Worm (Caenorhabditis elegans): ENCODE data around the gene syx-3.

Gene syx-3

DNA sequence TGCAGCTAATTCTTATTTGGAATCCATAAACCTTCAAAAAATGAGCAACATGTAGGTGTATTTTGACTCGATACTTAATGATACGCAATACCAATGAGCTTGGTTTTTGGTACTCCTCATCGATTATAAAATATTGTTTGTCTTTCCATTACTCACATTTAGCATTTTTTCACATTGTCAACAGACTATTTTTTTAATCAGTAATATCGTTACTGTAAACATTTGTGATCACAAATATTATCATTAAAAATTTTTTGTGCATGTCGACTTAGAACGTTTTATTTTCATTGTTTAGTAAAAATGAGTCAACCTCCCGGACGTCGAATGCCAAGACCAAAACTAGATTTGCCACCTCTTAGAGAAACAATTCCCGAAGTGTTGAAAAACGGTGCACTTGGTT lies 28.4 kb downstream of the syx-3 start, which contains the start of gene sek-5:
Gene sek-5 (plus strand): TSS at position 301 of the 400 bp plus-strand sequence.
- TF ChIP-seq unc-62 (GFP tag; optimal IDR thresholded peaks at IDR 0.05) (no peak), zip-8 (tag; optimal IDR thresholded peaks at IDR 0.05) (no peak), mab-5 (tag; optimal IDR thresholded peaks at IDR 0.05) (no peak), lin-32 (GFP tag; optimal IDR thresholded peaks at IDR 0.05) (no peak), ztf-11 (tag; optimal IDR thresholded peaks at IDR 0.05) (no peak), hlh-1 (tag; optimal IDR thresholded peaks at IDR 0.05) (no peak), drap-1 (GFP tag; optimal IDR thresholded peaks at IDR 0.05) (no peak), flh-1 (GFP tag; optimal IDR thresholded peaks at IDR 0.05) (no peak), mls-2 (tag; optimal IDR thresholded peaks at IDR 0.05) (no peak), nhr-237 (tag; optimal IDR thresholded peaks at IDR 0.05) (no peak), mep-1 (tag; optimal IDR thresholded peaks at IDR 0.05) (no peak), ceh-83 (GFP tag; optimal IDR thresholded peaks at IDR 0.05) (no peak), sptf-1 (tag; optimal IDR thresholded peaks at IDR 0.05) (no peak), elt-3 (tag; optimal IDR thresholded peaks at IDR 0.05) (no peak), sem-2 (GFP tag; optimal IDR thresholded peaks at IDR 0.05) (no peak), blmp-1 (tag; optimal IDR thresholded peaks at IDR 0.05) (no peak), nhr-12 (tag; optimal IDR thresholded peaks at IDR 0.05) (no peak), M03D4.4 (tag; optimal IDR thresholded peaks at IDR 0.05) (no peak)

ce11 chrX:5382778-5383177 lies 33.9 kb downstream of the syx-3 start:
- TF ChIP-seq bed-3 (GFP tag; optimal IDR thresholded peaks at IDR 0.05): no peak

ce11 chrX:5386558-5386957 lies 37.7 kb downstream of the syx-3 start, which contains the start of gene kcnl-3:
Gene kcnl-3 (plus strand): TSS chrX:5386858.
- TF ChIP-seq nhr-76 (tag; optimal IDR thresholded peaks at IDR 0.05) (no peak), M03D4.4 (tag; optimal IDR thresholded peaks at IDR 0.05) (no peak), lin-13 (tag; optimal IDR thresholded peaks at IDR 0.05) (no peak), mab-5 (tag; optimal IDR thresholded peaks at IDR 0.05) (no peak), lsy-2 (tag; optimal IDR thresholded peaks at IDR 0.05) (no peak), unc-120 (tag; optimal IDR thresholded peaks at IDR 0.05; ENCODE audit: poor library complexity, severe bottlenecking) (no peak), drap-1 (GFP tag; optimal IDR thresholded peaks at IDR 0.05) (no peak), unc-39 (tag; optimal IDR thresholded peaks at IDR 0.05) (no peak), elt-1 (tag; optimal IDR thresholded peaks at IDR 0.05; ENCODE audit: borderline replicate concordance, insufficient read depth) (no peak), mep-1 (tag; optimal IDR thresholded peaks at IDR 0.05) (no peak), unc-62 (GFP tag; optimal IDR thresholded peaks at IDR 0.05) (no peak), nhr-2 (tag; optimal IDR thresholded peaks at IDR 0.05) (no peak), sem-2 (GFP tag; optimal IDR thresholded peaks at IDR 0.05) (no peak), nhr-237 (tag; optimal IDR thresholded peaks at IDR 0.05) (no peak), zip-8 (tag; optimal IDR thresholded peaks at IDR 0.05) (no peak), ceh-43 (GFP tag; optimal IDR thresholded peaks at IDR 0.05) (no peak), pha-4 (tag; optimal IDR thresholded peaks at IDR 0.05) (no peak), nhr-12 (tag; optimal IDR thresholded peaks at IDR 0.05) (no peak)

- TF ChIP-seq ceh-39 (tag; optimal IDR thresholded peaks at IDR 0.05): no peak
- TF ChIP-seq ham-2 (GFP tag; optimal IDR thresholded peaks at IDR 0.05): no peak
- TF ChIP-seq nhr-76 (tag; optimal IDR thresholded peaks at IDR 0.05): no peak
- no peak for TF ChIP-seq unc-120 (tag; optimal IDR thresholded peaks at IDR 0.05; ENCODE audit: poor library complexity, severe bottlenecking)
- no peak for TF ChIP-seq nhr-2 (tag; optimal IDR thresholded peaks at IDR 0.05)
- TF ChIP-seq bed-3 (GFP tag; optimal IDR thresholded peaks at IDR 0.05): no peak
- TF ChIP-seq zip-8 (tag; optimal IDR thresholded peaks at IDR 0.05): no peak
- TF ChIP-seq sem-2 (GFP tag; optimal IDR thresholded peaks at IDR 0.05): no peak
- no peak for TF ChIP-seq sptf-1 (tag; optimal IDR thresholded peaks at IDR 0.05)
- TF ChIP-seq unc-62 (GFP tag; optimal IDR thresholded peaks at IDR 0.05): no peak
- TF ChIP-seq ceh-83 (GFP tag; optimal IDR thresholded peaks at IDR 0.05): no peak
- no peak for TF ChIP-seq tbx-8 (GFP tag; optimal IDR thresholded peaks at IDR 0.05)
- no peak for TF ChIP-seq ztf-11 (tag; optimal IDR thresholded peaks at IDR 0.05)
- no peak for TF ChIP-seq nhr-28 (tag; optimal IDR thresholded peaks at IDR 0.05)
Observed at ce11 chrX:5387629-5388028, 38.7 kb downstream of the syx-3 start.

ce11 chrX:5397300-5397699 lies 48.4 kb downstream of the syx-3 start, which contains the start of gene C03F11.2:
Gene C03F11.2 (minus strand): TSS chrX:5397400.
- TF ChIP-seq elt-1 (tag; optimal IDR thresholded peaks at IDR 0.05; ENCODE audit: borderline replicate concordance, insufficient read depth): no peak
- TF ChIP-seq nhr-237 (tag; optimal IDR thresholded peaks at IDR 0.05): no peak
- TF ChIP-seq nhr-76 (tag; optimal IDR thresholded peaks at IDR 0.05): no peak
- no peak for TF ChIP-seq hlh-1 (tag; optimal IDR thresholded peaks at IDR 0.05)
- no peak for TF ChIP-seq mab-5 (tag; optimal IDR thresholded peaks at IDR 0.05)
- no peak for TF ChIP-seq drap-1 (GFP tag; optimal IDR thresholded peaks at IDR 0.05)
- no peak for TF ChIP-seq nhr-12 (tag; optimal IDR thresholded peaks at IDR 0.05)
- TF ChIP-seq unc-120 (tag; optimal IDR thresholded peaks at IDR 0.05; ENCODE audit: poor library complexity, severe bottlenecking): no peak
- TF ChIP-seq pha-4 (tag; optimal IDR thresholded peaks at IDR 0.05): no peak
- no peak for TF ChIP-seq ceh-83 (GFP tag; optimal IDR thresholded peaks at IDR 0.05)
- TF ChIP-seq zip-8 (tag; optimal IDR thresholded peaks at IDR 0.05): no peak
- no peak for TF ChIP-seq cnd-1 (tag; optimal IDR thresholded peaks at IDR 0.05)
- no peak for TF ChIP-seq lsy-2 (tag; optimal IDR thresholded peaks at IDR 0.05)
- TF ChIP-seq unc-62 (GFP tag; optimal IDR thresholded peaks at IDR 0.05): no peak
- TF ChIP-seq nhr-28 (tag; optimal IDR thresholded peaks at IDR 0.05): no peak
- TF ChIP-seq ces-1 (GFP tag; optimal IDR thresholded peaks at IDR 0.05): no peak
- TF ChIP-seq ham-2 (GFP tag; optimal IDR thresholded peaks at IDR 0.05): no peak
- TF ChIP-seq bed-3 (GFP tag; optimal IDR thresholded peaks at IDR 0.05): no peak
